Fruit fly (Drosophila melanogaster) Kc167 (cell line): Measurements from ENCODE around the gene Noa36.

ENCODE experiments used
- Myc ChIP-seq: fragments of >200 bp; optimal IDR thresholded peaks from 2 replicates; lab custom pipeline; 2017; ENCODE audit warnings: missing external identifiers
- Sin3A ChIP-seq: fragments of >200 bp; optimal IDR thresholded peaks from 2 replicates; lab custom pipeline; 2018; ENCODE audit warnings: missing external identifiers
- h ChIP-seq: fragments of >200 bp; optimal IDR thresholded peaks from 3 replicates; lab custom pipeline; 2018; ENCODE audit warnings: missing external identifiers
- insv ChIP-seq: fragments of >200 bp; optimal IDR thresholded peaks from 3 replicates; lab custom pipeline; 2018; ENCODE audit warnings: missing external identifiers
- psq ChIP-seq: fragments of >200 bp; optimal IDR thresholded peaks from 2 replicates; lab custom pipeline; 2017; ENCODE audit warnings: missing external identifiers
- ttk ChIP-seq: sonication (Bioruptor generic); optimal IDR thresholded peaks from 2 replicates; lab custom pipeline; 2017; ENCODE audit warnings: missing external identifiers

Gene Noa36

DNA sequence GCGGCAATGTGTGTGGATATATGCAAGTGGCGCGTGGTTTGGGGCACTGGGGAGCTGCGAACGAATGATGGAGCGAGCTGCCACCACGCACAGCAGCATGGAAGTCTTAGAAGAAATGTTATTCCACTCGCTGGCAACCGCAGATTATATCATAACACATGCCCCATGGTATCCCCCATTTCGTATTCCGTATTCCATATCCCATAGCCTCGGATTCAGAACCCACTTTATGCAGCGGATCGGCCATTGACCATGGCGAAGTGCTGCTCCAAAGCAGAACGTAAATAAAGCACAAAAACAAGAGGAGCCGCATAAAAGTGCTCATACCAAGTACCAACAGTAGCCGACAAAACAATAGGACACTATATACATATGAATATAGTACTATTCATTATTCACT is 29.6 kb upstream of the Noa36 start:
- TF ChIP-seq ttk (lab: Kevin White, UChicago) (no peak), Myc (lab: Kevin White, UChicago) (no peak), Sin3A (lab: Kevin White, UChicago) (no peak), h (lab: Kevin White, UChicago) (no peak), psq (lab: Kevin White, UChicago) (no peak), insv (no peak)

DNA sequence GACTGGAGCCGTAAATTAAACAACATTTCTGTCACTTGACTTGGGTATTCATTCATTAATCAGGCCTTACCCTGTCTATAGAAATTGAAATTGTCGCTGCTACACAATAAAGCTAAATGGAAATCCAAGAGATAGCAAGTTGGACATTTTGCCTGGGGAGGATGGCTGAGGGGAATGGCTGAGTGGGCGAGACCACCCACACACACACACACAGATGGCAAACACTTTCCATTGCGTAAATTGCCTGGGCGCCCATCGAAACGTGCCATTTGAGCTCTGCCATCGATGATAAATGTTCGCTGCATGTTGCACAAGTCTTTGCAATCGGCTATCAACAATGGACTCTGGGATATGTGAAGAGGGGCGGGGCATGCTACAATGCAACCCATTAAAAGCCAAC is 28.2 kb upstream of the Noa36 start:
- TF ChIP-seq Myc (lab: Kevin White, UChicago) (no peak), insv (no peak), h (lab: Kevin White, UChicago) (no peak), ttk (lab: Kevin White, UChicago) (no peak), psq (lab: Kevin White, UChicago) (no peak), Sin3A (lab: Kevin White, UChicago) (no peak)

dm6 chr3R:28623564-28623963 is 24.5 kb upstream of the Noa36 start:
- no peak for TF ChIP-seq psq (lab: Kevin White, UChicago)
- TF ChIP-seq Myc (lab: Kevin White, UChicago), result no peak
- no peak for TF ChIP-seq h (lab: Kevin White, UChicago)
- TF ChIP-seq Sin3A (lab: Kevin White, UChicago), result no peak
- no peak for TF ChIP-seq insv

- no peak for TF ChIP-seq h (lab: Kevin White, UChicago)
- no peak for TF ChIP-seq insv
These were observed 24.0 kb upstream of the Noa36 start for dm6 chr3R:28623115-28623514.

DNA sequence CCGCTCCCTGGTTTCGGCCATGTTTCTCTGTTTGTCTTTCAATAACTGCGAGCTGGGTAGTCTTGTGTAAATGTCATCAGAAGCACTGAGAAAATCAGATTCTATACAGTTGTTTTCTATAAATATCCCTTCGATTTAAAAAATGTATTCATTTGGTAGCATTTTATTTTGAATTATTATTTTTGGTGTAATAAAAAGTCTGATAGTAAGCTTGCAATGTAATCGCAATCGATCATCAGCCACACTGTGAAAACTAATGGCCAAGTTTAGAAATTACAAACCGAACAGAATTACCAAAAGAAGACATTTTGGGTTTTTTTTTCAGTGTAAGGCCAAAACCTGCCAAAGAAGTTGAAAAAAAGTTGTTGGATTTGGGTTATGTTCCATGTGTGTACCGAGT is 21.7 kb upstream of the Noa36 start:
- TF ChIP-seq ttk (lab: Kevin White, UChicago), result no peak
- TF ChIP-seq Myc (lab: Kevin White, UChicago), result no peak
- TF ChIP-seq insv, result no peak
- TF ChIP-seq h (lab: Kevin White, UChicago), result no peak
- TF ChIP-seq Sin3A (lab: Kevin White, UChicago), result no peak
- TF ChIP-seq psq (lab: Kevin White, UChicago), result no peak

dm6 chr3R:28605835-28606234 is 6.7 kb upstream of the Noa36 start, which contains the start of gene CG9986:
Gene CG9986 (plus strand): TSS chr3R:28606079.
- no peak for TF ChIP-seq psq (lab: Kevin White, UChicago)

DNA sequence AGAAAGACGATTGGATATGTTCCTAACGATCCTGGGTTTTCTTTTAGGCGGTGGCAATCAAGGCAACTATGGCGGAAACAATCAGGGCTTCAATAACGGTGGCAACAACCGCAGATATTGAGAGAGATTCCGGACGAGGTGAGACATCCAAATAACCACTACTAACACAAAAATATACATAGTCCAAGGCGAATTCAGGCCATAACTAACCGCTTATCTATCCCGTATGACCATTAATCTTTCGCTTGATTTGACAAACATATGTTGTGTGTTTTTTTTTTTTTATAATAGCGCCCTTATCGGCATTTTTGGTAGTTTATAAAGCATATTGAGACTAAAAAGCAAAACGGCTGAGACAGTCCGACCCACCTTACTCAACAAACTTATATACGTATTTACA is 4.5 kb upstream of the Noa36 start:
- TF ChIP-seq psq (lab: Kevin White, UChicago) (no peak), Sin3A (lab: Kevin White, UChicago) (no peak), insv (no peak), h (lab: Kevin White, UChicago) (no peak), Myc (lab: Kevin White, UChicago) (no peak), ttk (lab: Kevin White, UChicago) (no peak)

DNA sequence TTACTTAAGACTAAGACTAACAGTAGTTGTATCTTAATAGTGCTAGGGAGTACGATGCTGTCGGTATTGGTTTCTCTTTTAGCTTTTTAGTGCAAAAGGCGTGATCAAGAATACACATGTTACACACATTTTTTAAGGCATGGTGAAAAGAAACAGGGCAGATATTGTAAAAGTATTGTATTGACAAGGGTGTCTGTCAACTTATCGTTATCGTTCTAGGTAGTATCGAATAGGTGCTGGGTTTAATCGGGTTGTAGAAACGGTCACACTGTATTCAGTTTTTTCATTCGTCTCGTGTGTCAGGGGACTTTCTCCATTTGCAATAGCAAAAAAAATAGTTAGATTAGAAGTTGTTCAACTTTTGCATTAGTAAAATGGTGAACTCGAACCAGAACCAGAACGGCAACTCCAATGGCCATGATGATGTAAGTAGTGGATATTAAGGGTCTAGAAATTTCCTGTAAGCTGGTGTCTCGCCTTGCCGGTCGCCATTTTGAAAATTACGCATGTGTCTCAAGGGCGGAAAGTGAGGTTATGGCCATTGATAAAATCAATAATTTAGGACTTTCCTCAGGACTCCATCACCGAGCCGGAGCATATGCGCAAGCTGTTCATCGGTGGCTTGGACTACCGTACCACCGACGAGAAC is 1.2 kb upstream of the Noa36 start:
- TF ChIP-seq Sin3A (lab: Kevin White, UChicago), result no peak
- TF ChIP-seq psq (lab: Kevin White, UChicago), result no peak
- TF ChIP-seq insv, result no peak
- TF ChIP-seq Myc (lab: Kevin White, UChicago), result no peak

DNA sequence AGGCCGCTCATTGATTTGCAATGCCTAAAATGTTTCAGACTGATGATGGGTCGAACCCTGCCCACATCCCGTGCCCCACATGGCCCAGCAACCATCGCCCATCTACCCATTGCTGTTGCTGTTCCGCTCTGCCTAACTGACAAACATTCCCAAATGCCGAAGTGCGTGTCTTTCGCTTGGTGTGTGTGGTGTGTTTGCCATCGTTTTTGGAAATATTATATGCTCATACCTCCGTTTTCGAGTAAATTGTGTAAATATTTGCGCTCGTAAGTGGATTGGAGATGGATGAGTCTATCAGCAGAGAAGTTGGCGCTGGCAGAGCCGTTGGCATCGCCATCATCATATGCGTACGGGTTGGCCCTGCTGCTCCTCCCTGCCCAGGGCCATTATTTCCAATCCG is 1.6 kb downstream of the Noa36 start:
- no peak for TF ChIP-seq Myc (lab: Kevin White, UChicago)
- TF ChIP-seq Sin3A (lab: Kevin White, UChicago), result no peak
- no peak for TF ChIP-seq h (lab: Kevin White, UChicago)
- TF ChIP-seq insv, result no peak
- no peak for TF ChIP-seq ttk (lab: Kevin White, UChicago)
- TF ChIP-seq psq (lab: Kevin White, UChicago), result no peak

dm6 chr3R:28596357-28596756 is 2.7 kb downstream of the Noa36 start:
- no peak for TF ChIP-seq psq (lab: Kevin White, UChicago)
- no peak for TF ChIP-seq h (lab: Kevin White, UChicago)
- TF ChIP-seq ttk (lab: Kevin White, UChicago), result no peak
- TF ChIP-seq insv, result no peak
- TF ChIP-seq Myc (lab: Kevin White, UChicago), result no peak
- no peak for TF ChIP-seq Sin3A (lab: Kevin White, UChicago)

- TF ChIP-seq Sin3A (lab: Kevin White, UChicago) (no peak), Myc (lab: Kevin White, UChicago) (no peak), psq (lab: Kevin White, UChicago) (no peak), ttk (lab: Kevin White, UChicago) (no peak), h (lab: Kevin White, UChicago) (no peak), insv (no peak)
These were observed 3.2 kb downstream of the Noa36 start for dm6 chr3R:28595855-28596254.

dm6 chr3R:28594900-28595299 is 4.2 kb downstream of the Noa36 start:
- TF ChIP-seq psq (lab: Kevin White, UChicago), result no peak
- TF ChIP-seq h (lab: Kevin White, UChicago), result no peak
- no peak for TF ChIP-seq ttk (lab: Kevin White, UChicago)
- no peak for TF ChIP-seq Myc (lab: Kevin White, UChicago)
- TF ChIP-seq Sin3A (lab: Kevin White, UChicago), result no peak
- no peak for TF ChIP-seq insv

DNA sequence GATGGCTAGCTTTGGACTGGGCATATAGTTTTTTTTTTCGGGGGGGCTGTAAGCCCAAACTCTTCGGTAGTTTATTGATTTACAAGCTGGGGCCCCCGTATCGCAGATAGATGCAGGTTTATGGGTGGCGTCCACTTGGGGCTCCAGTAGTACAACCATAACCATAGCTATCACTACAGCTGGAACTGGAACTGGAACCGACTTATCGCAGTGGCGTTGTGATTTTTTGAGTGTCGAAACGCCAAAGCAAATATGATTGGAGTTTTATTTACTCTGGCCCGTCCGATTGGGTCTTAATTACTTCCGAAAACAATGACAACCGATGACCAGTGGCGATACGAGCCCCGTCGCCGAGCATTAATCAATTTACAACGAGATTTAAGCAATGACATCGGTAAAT is 8.6 kb downstream of the Noa36 start:
- TF ChIP-seq psq (lab: Kevin White, UChicago), result no peak
- no peak for TF ChIP-seq Myc (lab: Kevin White, UChicago)
- no peak for TF ChIP-seq Sin3A (lab: Kevin White, UChicago)
- no peak for TF ChIP-seq ttk (lab: Kevin White, UChicago)
- TF ChIP-seq h (lab: Kevin White, UChicago), result no peak
- TF ChIP-seq insv, result no peak
